Fruit fly (Drosophila melanogaster) whole organism, embryonic: ENCODE measurements around the gene Cralbp.

Experiments
- Blimp-1 ChIP-seq: fragments of 200-800 bp; sonication (Bioruptor generic); optimal IDR thresholded peaks from 3 replicates; lab custom pipeline; 2018; ENCODE audit warnings: missing biosample characterization, missing genetic modification characterization, mild to moderate bottlenecking, moderate library complexity, missing genetic modification reagents
- CG10462 ChIP-seq: fragments of 200-800 bp; sonication (Bioruptor generic); optimal IDR thresholded peaks from 2 replicates; lab custom pipeline; 2016; ENCODE audit warnings: missing biosample characterization, missing genetic modification characterization
- CG11504 ChIP-seq: fragments of 200-800 bp; sonication (Bioruptor generic); optimal IDR thresholded peaks from 3 replicates; lab custom pipeline; 2019; ENCODE audit warnings: missing biosample characterization, mild to moderate bottlenecking, missing genetic modification characterization, moderate library complexity
- CG12299 ChIP-seq: fragments of 200-800 bp; sonication (Bioruptor generic); optimal IDR thresholded peaks from 2 replicates; lab custom pipeline; 2018; ENCODE audit warnings: missing biosample characterization, mild to moderate bottlenecking, missing genetic modification characterization
- CG14667 ChIP-seq: fragments of 200-800 bp; sonication (Bioruptor generic); IDR thresholded peaks from 2 replicates; pipeline ENCODE4 v1.3.6; 2022; ENCODE audit warnings: missing biosample characterization, missing genetic modification characterization
- CG17359 ChIP-seq: fragments of 200-800 bp; sonication (Bioruptor generic); optimal IDR thresholded peaks from 3 replicates; lab custom pipeline; 2018; ENCODE audit warnings: missing biosample characterization, mild to moderate bottlenecking, missing genetic modification characterization, moderate library complexity
- CG17361 ChIP-seq: fragments of 200-800 bp; sonication (Bioruptor generic); IDR thresholded peaks from 3 replicates; pipeline ENCODE4 v1.3.6; 2022; ENCODE audit warnings: missing biosample characterization, missing genetic modification characterization
- CG18764 ChIP-seq: fragments of 200-800 bp; sonication (Bioruptor generic); optimal IDR thresholded peaks from 3 replicates; lab custom pipeline; 2016; ENCODE audit warnings: missing biosample characterization, missing genetic modification characterization
- CG2712 ChIP-seq: fragments of 200-800 bp; optimal IDR thresholded peaks from 3 replicates; lab custom pipeline; 2019; ENCODE audit warnings: missing biosample characterization, mild to moderate bottlenecking, missing genetic modification characterization, moderate library complexity
- CG2889 ChIP-seq: fragments of 200-800 bp; sonication (Bioruptor generic); IDR thresholded peaks from 3 replicates; pipeline ENCODE4 v1.3.6; 2022; ENCODE audit warnings: missing biosample characterization, missing genetic modification characterization
- CG34422 ChIP-seq: fragments of 200-800 bp; sonication (Bioruptor generic); IDR thresholded peaks from 3 replicates; pipeline ENCODE4 v1.3.6; 2022; ENCODE audit warnings: missing biosample characterization, missing genetic modification characterization
- CG43689 ChIP-seq: fragments of 200-800 bp; sonication (Bioruptor generic); IDR thresholded peaks from 2 replicates; pipeline ENCODE4 v1.3.6; 2022; ENCODE audit warnings: missing biosample characterization, missing genetic modification characterization
- CG5180 ChIP-seq: fragments of 200-800 bp; sonication (Bioruptor generic); optimal IDR thresholded peaks from 3 replicates; lab custom pipeline; 2017; ENCODE audit warnings: missing biosample characterization, missing genetic modification characterization, mild to moderate bottlenecking, moderate library complexity, missing genetic modification reagents
- CG7357 ChIP-seq: fragments of 200-800 bp; sonication (Bioruptor generic); IDR thresholded peaks from 3 replicates; pipeline ENCODE4 v1.3.6; 2022; ENCODE audit warnings: missing biosample characterization, missing genetic modification characterization
- H15 ChIP-seq: fragments of 200-800 bp; sonication (Bioruptor generic); IDR thresholded peaks from 3 replicates; pipeline ENCODE4 v1.3.6; 2022; ENCODE audit warnings: missing biosample characterization, missing genetic modification characterization
- HLH54F ChIP-seq: fragments of 200-800 bp; sonication (Bioruptor generic); optimal IDR thresholded peaks from 3 replicates; lab custom pipeline; 2016; ENCODE audit warnings: missing biosample characterization, missing genetic modification characterization
- Hr78 ChIP-seq, 2 experiments: fragments of 200-800 bp in 1 of 2; fragments of >200 bp in 1 of 2; sonication (Bioruptor generic) in 1 of 2; optimal IDR thresholded peaks; 2 replicates each; lab custom pipeline; 2017 to 2019; ENCODE audit warnings: missing biosample characterization in 2 of 2, missing genetic modification characterization in 2 of 2, mild to moderate bottlenecking in 1 of 2, moderate library complexity in 1 of 2
- MESR4 ChIP-seq: fragments of 200-800 bp; sonication (Bioruptor generic); optimal IDR thresholded peaks from 2 replicates; lab custom pipeline; 2018; ENCODE audit warnings: missing biosample characterization, mild to moderate bottlenecking, missing genetic modification characterization, moderate library complexity
- Mad ChIP-seq: fragments of 200-800 bp; sonication (Bioruptor generic); optimal IDR thresholded peaks from 2 replicates; lab custom pipeline; 2016; ENCODE audit warnings: missing biosample characterization, missing genetic modification characterization
- Med ChIP-seq: fragments of 200-800 bp; sonication (Bioruptor generic); peaks from one replicate; lab custom pipeline; 2016; ENCODE audit warnings: missing biosample characterization, missing genetic modification characterization, mild to moderate bottlenecking, inconsistent platforms, moderate library complexity
- NK7.1 ChIP-seq: fragments of 200-800 bp; sonication (Bioruptor generic); optimal IDR thresholded peaks from 3 replicates; lab custom pipeline; 2016; ENCODE audit warnings: missing biosample characterization, missing genetic modification characterization
- Rfx ChIP-seq: fragments of 200-800 bp; sonication (Bioruptor generic); IDR thresholded peaks from 2 replicates; pipeline ENCODE4 v1.3.6; 2022; ENCODE audit warnings: missing biosample characterization, missing genetic modification characterization
- Side ChIP-seq: fragments of 200-800 bp; sonication (Bioruptor generic); optimal IDR thresholded peaks from 2 replicates; lab custom pipeline; 2016; ENCODE audit warnings: missing biosample characterization, missing genetic modification characterization
- Spps ChIP-seq: fragments of 200-800 bp; sonication (Bioruptor generic); optimal IDR thresholded peaks from 2 replicates; lab custom pipeline; 2018; ENCODE audit warnings: missing biosample characterization, mild to moderate bottlenecking, missing genetic modification characterization
- Taf1 ChIP-seq: fragments of 200-800 bp; sonication (Bioruptor generic); IDR thresholded peaks from 2 replicates; pipeline ENCODE4 v1.3.6; 2022; ENCODE audit warnings: missing biosample characterization, missing genetic modification characterization
- ash1 ChIP-seq: fragments of 200-800 bp; sonication (Bioruptor generic); optimal IDR thresholded peaks from 2 replicates; lab custom pipeline; 2018; ENCODE audit warnings: missing biosample characterization, mild to moderate bottlenecking, missing genetic modification characterization
- chif ChIP-seq, 2 experiments: fragments of 200-800 bp; sonication (Bioruptor generic); optimal IDR thresholded peaks; 3 replicates each; lab custom pipeline; 2016; ENCODE audit warnings: missing biosample characterization in 2 of 2, missing genetic modification characterization in 2 of 2
- chinmo ChIP-seq: fragments of 200-800 bp; sonication (Bioruptor generic); IDR thresholded peaks from 4 replicates; pipeline ENCODE4 v1.3.6; 2022; ENCODE audit warnings: missing biosample characterization, missing genetic modification characterization; ENCODE audit not compliant: partially characterized antibody
- chm ChIP-seq: fragments of 200-800 bp; sonication (Bioruptor generic); IDR thresholded peaks from 2 replicates; pipeline ENCODE4 v1.3.6; 2022; ENCODE audit warnings: missing biosample characterization, missing genetic modification characterization
- crol ChIP-seq: fragments of 200-800 bp; sonication (Bioruptor generic); IDR thresholded peaks from 2 replicates; pipeline ENCODE4 v1.3.6; 2022; ENCODE audit warnings: missing biosample characterization, missing genetic modification characterization
- cwo ChIP-seq: fragments of 200-800 bp; sonication (Bioruptor generic); optimal IDR thresholded peaks from 3 replicates; lab custom pipeline; 2017; ENCODE audit warnings: missing biosample characterization, missing genetic modification characterization, mild to moderate bottlenecking, moderate library complexity, missing genetic modification reagents
- dimm ChIP-seq: fragments of 200-800 bp; sonication (Bioruptor generic); IDR thresholded peaks from 2 replicates; pipeline ENCODE4 v1.3.6; 2022; ENCODE audit warnings: missing biosample characterization, missing genetic modification characterization
- disco-r ChIP-seq: fragments of 200-800 bp; sonication (Bioruptor generic); optimal IDR thresholded peaks from 2 replicates; lab custom pipeline; 2016; ENCODE audit warnings: missing biosample characterization, missing genetic modification characterization
- dmrt99B ChIP-seq: fragments of 200-800 bp; sonication (Bioruptor generic); optimal IDR thresholded peaks from 2 replicates; lab custom pipeline; 2018; ENCODE audit warnings: missing biosample characterization, mild to moderate bottlenecking, missing genetic modification characterization, moderate library complexity
- hth ChIP-seq: fragments of >200 bp; optimal IDR thresholded peaks from 2 replicates; lab custom pipeline; 2017; ENCODE audit warnings: inconsistent platforms
- ind ChIP-seq: fragments of 200-800 bp; sonication (Bioruptor generic); optimal IDR thresholded peaks from 3 replicates; lab custom pipeline; 2016; ENCODE audit warnings: missing biosample characterization, missing genetic modification characterization
- kni ChIP-seq: fragments of 200-800 bp; sonication (Bioruptor generic); optimal IDR thresholded peaks from 3 replicates; lab custom pipeline; 2017; ENCODE audit warnings: mild to moderate bottlenecking, missing biosample characterization, missing genetic modification reagents, missing genetic modification characterization
- mld ChIP-seq: fragments of 200-800 bp; sonication (Bioruptor generic); IDR thresholded peaks from 3 replicates; pipeline ENCODE4 v1.3.6; 2022; ENCODE audit warnings: missing biosample characterization, missing genetic modification characterization; ENCODE audit not compliant: partially characterized antibody
- nau ChIP-seq: fragments of 200-800 bp; sonication (Bioruptor generic); optimal IDR thresholded peaks from 3 replicates; lab custom pipeline; 2017; ENCODE audit warnings: missing biosample characterization, mild to moderate bottlenecking, missing genetic modification characterization, missing genetic modification reagents
- org-1 ChIP-seq: fragments of 200-800 bp; sonication (Bioruptor generic); optimal IDR thresholded peaks from 2 replicates; lab custom pipeline; 2017; ENCODE audit warnings: missing biosample characterization, missing genetic modification characterization
- otp ChIP-seq: fragments of 200-800 bp; sonication (Bioruptor generic); IDR thresholded peaks from 3 replicates; pipeline ENCODE4, ENCODE4 v1.3.6; 2022; ENCODE audit warnings: missing biosample characterization, missing genetic modification characterization
- ranshi ChIP-seq: fragments of 200-800 bp; sonication (Bioruptor generic); IDR thresholded peaks from 2 replicates; pipeline ENCODE4 v1.3.6; 2022; ENCODE audit warnings: missing biosample characterization, missing genetic modification characterization
- repo ChIP-seq: fragments of 200-800 bp; sonication (Bioruptor generic); optimal IDR thresholded peaks from 2 replicates; lab custom pipeline; 2016; ENCODE audit warnings: missing biosample characterization, missing genetic modification characterization
- sug ChIP-seq: fragments of 200-800 bp; optimal IDR thresholded peaks from 2 replicates; lab custom pipeline; 2019; ENCODE audit warnings: missing biosample characterization, mild to moderate bottlenecking, missing genetic modification characterization, moderate library complexity
- tgo ChIP-seq: fragments of 200-800 bp; sonication (Bioruptor generic); IDR thresholded peaks from 3 replicates; pipeline ENCODE4 v1.3.6; 2022; ENCODE audit warnings: missing biosample characterization, missing genetic modification characterization
- tll ChIP-seq, 2 experiments: fragments of 200-800 bp in 1 of 2; fragments of >200 bp in 1 of 2; sonication (Bioruptor generic) in 1 of 2; optimal IDR thresholded peaks; 2 replicates each; lab custom pipeline; 2017 to 2019; ENCODE audit warnings: missing biosample characterization in 2 of 2, missing genetic modification characterization in 2 of 2, mild to moderate bottlenecking in 1 of 2, moderate library complexity in 1 of 2
- ttk ChIP-seq: fragments of 200-800 bp; sonication (Bioruptor generic); IDR thresholded peaks from 2 replicates; pipeline ENCODE4 v2.1.2; 2022; ENCODE audit warnings: missing biosample characterization, missing genetic modification characterization
- wor ChIP-seq: fragments of 200-800 bp; sonication (Bioruptor generic); IDR thresholded peaks from 2 replicates; pipeline ENCODE4 v1.3.6; 2022; ENCODE audit warnings: missing biosample characterization, missing genetic modification characterization
- zf30C ChIP-seq: fragments of 200-800 bp; sonication (Bioruptor generic); optimal IDR thresholded peaks from 3 replicates; lab custom pipeline; 2018; ENCODE audit warnings: missing biosample characterization, mild to moderate bottlenecking, missing genetic modification characterization

Cralbp gene

dm6 chr3L:5834245-5834644 lies 47.7 kb upstream of the Cralbp start (continued):
- TF ChIP-seq otp (GFP tag; lab: Robert Waterston, UW) (peak; percentile 60; the same call in 1 of the 3 replicates), CG17359 (tag; lab: Kevin White, UChicago) (no peak), CG12299 (no peak), tll (GFP tag; optimal IDR thresholded peaks at IDR 0.05; lab: Kevin White, UChicago) (no peak), CG2712 (tag; lab: Kevin White, UChicago) (peak; percentile 12), CG14667 (GFP tag; lab: Robert Waterston, UW) (no peak), ttk (GFP tag; lab: Robert Waterston, UW) (peak; percentile 11; the same call in 1 of the 2 replicates), zf30C (GFP tag; lab: Kevin White, UChicago) (peak; percentile 22), tgo (GFP tag; lab: Robert Waterston, UW) (peak; percentile 31; the same call in 1 of the 3 replicates), Blimp-1 (GFP tag; lab: Kevin White, UChicago) (peak; percentile 16), ash1 (GFP tag; lab: Kevin White, UChicago) (no peak), CG7357 (GFP tag; lab: Robert Waterston, UW) (no peak), Rfx (GFP tag; lab: Robert Waterston, UW) (no peak), disco-r (GFP tag; lab: Kevin White, UChicago) (no peak), CG18764 (GFP tag; lab: Kevin White, UChicago) (no peak), wor (GFP tag; lab: Robert Waterston, UW) (no peak), nau (GFP tag; lab: Kevin White, UChicago) (no peak), CG43689 (GFP tag; lab: Robert Waterston, UW) (no peak), Taf1 (GFP tag; lab: Robert Waterston, UW) (no peak), Spps (tag; lab: Kevin White, UChicago) (no peak), CG5180 (GFP tag; lab: Kevin White, UChicago) (no peak), kni (GFP tag; lab: Kevin White, UChicago) (no peak), H15 (GFP tag; lab: Robert Waterston, UW) (0 out of 3 replicates have a peak, but pooled peaks have one; percentile 23), Side (GFP tag; lab: Kevin White, UChicago) (no peak)
- TF ChIP-seq, all 482 proteins: peak for 57

- TF ChIP-seq repo (GFP tag; lab: Kevin White, UChicago) (no peak), NK7.1 (GFP tag; lab: Kevin White, UChicago) (no peak), mld (no peak), sug (no peak), hth (lab: Kevin White, UChicago) (no peak), CG11504 (tag; lab: Kevin White, UChicago) (peak; percentile 69), cwo (GFP tag; lab: Kevin White, UChicago) (no peak), crol (GFP tag; lab: Robert Waterston, UW) (peak; percentile 64), HLH54F (GFP tag; lab: Kevin White, UChicago) (no peak), dimm (GFP tag; lab: Robert Waterston, UW) (no peak), ranshi (GFP tag; lab: Robert Waterston, UW) (no peak), CG34422 (GFP tag; lab: Robert Waterston, UW) (no peak)
Observed at dm6 chr3L:5833761-5834160, 47.2 kb upstream of the Cralbp start.

- TF ChIP-seq nau (GFP tag; lab: Kevin White, UChicago) (no peak), MESR4 (GFP tag; lab: Kevin White, UChicago) (no peak), otp (GFP tag; lab: Robert Waterston, UW) (no peak), CG17361 (no peak), ind (no peak), chif (GFP tag; optimal IDR thresholded peaks at IDR 0.05; lab: Kevin White, UChicago) (no peak), CG10462 (no peak), org-1 (GFP tag; lab: Kevin White, UChicago) (no peak), chinmo (GFP tag; lab: Robert Waterston, UW) (0 out of 4 replicates have a peak, but pooled peaks have one; percentile 59), Mad (GFP tag; lab: Kevin White, UChicago) (no peak), Rfx (GFP tag; lab: Robert Waterston, UW) (no peak), Med (no peak), CG2889 (GFP tag; lab: Robert Waterston, UW) (no peak), dmrt99B (tag; lab: Kevin White, UChicago) (no peak), chm (GFP tag; lab: Robert Waterston, UW) (no peak), Hr78 (GFP tag; optimal IDR thresholded peaks at IDR 0.05; lab: Kevin White, UChicago) (no peak)
Observed at dm6 chr3L:5831890-5832289, 45.4 kb upstream of the Cralbp start.
